Fruit fly (Drosophila melanogaster): ENCODE results near the gene CtsB.

Gene CtsB

dm6 chrX:13748906-13749872, 32.8 kb downstream of the CtsB start (continued):
- TF ChIP-seq Optix (GFP tag; IDR thresholded peaks at IDR 0.05) = no peak
- no peak for TF ChIP-seq CG2129 (GFP tag; IDR thresholded peaks at IDR 0.05; ENCODE audit: partially characterized antibody)
- TF ChIP-seq Bdp1 (GFP tag; optimal IDR thresholded peaks at IDR 0.05) = no peak
- peak; percentile 31 for TF ChIP-seq Mad (GFP tag; optimal IDR thresholded peaks at IDR 0.05)
- peak; percentile 85 for TF ChIP-seq slbo (GFP tag; IDR thresholded peaks at IDR 0.05)
- no peak for TF ChIP-seq cad (GFP tag; optimal IDR thresholded peaks at IDR 0.05)
- TF ChIP-seq peb (GFP tag; IDR thresholded peaks at IDR 0.05) = 0 out of 2 replicates have a peak, but pooled peaks have one; percentile 8
- TF ChIP-seq Xbp1 (GFP tag; optimal IDR thresholded peaks at IDR 0.05) = peak; percentile 42
- TF ChIP-seq Hmx (GFP tag; optimal IDR thresholded peaks at IDR 0.05) = no peak
- peak; percentile 73 for TF ChIP-seq sob (GFP tag; IDR thresholded peaks at IDR 0.05)
- no peak for TF ChIP-seq GATAe (GFP tag; conservative IDR thresholded peaks at IDR 0.05)
- no peak for TF ChIP-seq sima (GFP tag; optimal IDR thresholded peaks at IDR 0.05)
- no peak for TF ChIP-seq gfzf (GFP tag; optimal IDR thresholded peaks at IDR 0.05)
- no peak for TF ChIP-seq hkb (optimal IDR thresholded peaks at IDR 0.05)
- TF ChIP-seq hkb (GFP tag; IDR thresholded peaks at IDR 0.05) = peak; percentile 78
- TF ChIP-seq kay (GFP tag; optimal IDR thresholded peaks at IDR 0.05) = peak; percentile 19
- TF ChIP-seq CG10366 (GFP tag; IDR thresholded peaks at IDR 0.05) = peak; percentile 59
- TF ChIP-seq br (optimal IDR thresholded peaks at IDR 0.05) = no peak
- TF ChIP-seq CG4424 (GFP tag; optimal IDR thresholded peaks at IDR 0.05) = peak; percentile 41
- TF ChIP-seq NC2α (GFP tag; optimal IDR thresholded peaks at IDR 0.05) = no peak
- no peak for TF ChIP-seq CG11398 (GFP tag; optimal IDR thresholded peaks at IDR 0.05)
- TF ChIP-seq Stat92E (GFP tag; optimal IDR thresholded peaks at IDR 0.05) = no peak
- TF ChIP-seq CG12299 (tag; optimal IDR thresholded peaks at IDR 0.05) = no peak
- no peak for TF ChIP-seq Tbp (GFP tag; optimal IDR thresholded peaks at IDR 0.05)
- no peak for TF ChIP-seq CG12236 (GFP tag; optimal IDR thresholded peaks at IDR 0.05)
- TF ChIP-seq HLH3B (GFP tag; IDR thresholded peaks at IDR 0.05) = peak; percentile 78
- peak; percentile 41 for TF ChIP-seq crc (GFP tag; optimal IDR thresholded peaks at IDR 0.05)
- TF ChIP-seq D19B (GFP tag; optimal IDR thresholded peaks at IDR 0.05) = peak; percentile 50
- no peak for TF ChIP-seq CG31365 (tag; optimal IDR thresholded peaks at IDR 0.05)
- TF ChIP-seq dmrt99B (tag; optimal IDR thresholded peaks at IDR 0.05) = peak; percentile 81
- no peak for TF ChIP-seq jing (GFP tag; optimal IDR thresholded peaks at IDR 0.05)
- TF ChIP-seq tgo (GFP tag; IDR thresholded peaks at IDR 0.05) = peak; percentile 83
- peak; percentile 38 for TF ChIP-seq CG14710 (tag; optimal IDR thresholded peaks at IDR 0.05)
- TF ChIP-seq CG1832 (GFP tag; optimal IDR thresholded peaks at IDR 0.05) = no peak
- peak; percentile 28 for TF ChIP-seq gsb-n (tag; optimal IDR thresholded peaks at IDR 0.05)
- TF ChIP-seq CG13287 (GFP tag; IDR thresholded peaks at IDR 0.05; ENCODE audit: partially characterized antibody) = no peak
- peak; percentile 79 for TF ChIP-seq lab (GFP tag; optimal IDR thresholded peaks at IDR 0.05)
- TF ChIP-seq Fer1 (GFP tag; optimal IDR thresholded peaks at IDR 0.05) = peak; percentile 78
- TF ChIP-seq C15 (GFP tag; IDR thresholded peaks at IDR 0.05) = 0 out of 3 replicates have a peak, but pooled peaks have one; percentile 7
- peak; percentile 29 for TF ChIP-seq Asciz (GFP tag; optimal IDR thresholded peaks at IDR 0.05)
- no peak for TF ChIP-seq Opbp (GFP tag; IDR thresholded peaks at IDR 0.05; ENCODE audit: partially characterized antibody)
- no peak for TF ChIP-seq salm (tag; optimal IDR thresholded peaks at IDR 0.05)
- no peak for TF ChIP-seq CG8765 (GFP tag; IDR thresholded peaks at IDR 0.05)
- peak; percentile 50 for TF ChIP-seq CG17328 (GFP tag; IDR thresholded peaks at IDR 0.05)
- TF ChIP-seq mam (GFP tag; optimal IDR thresholded peaks at IDR 0.05) = peak; percentile 26
- no peak for TF ChIP-seq Sin3A (optimal IDR thresholded peaks at IDR 0.05)
- peak; percentile 64 for TF ChIP-seq CG10267 (tag; optimal IDR thresholded peaks at IDR 0.05)
- 0 out of 3 replicates have a peak, but pooled peaks have one; percentile 59 for TF ChIP-seq CG11456 (GFP tag; IDR thresholded peaks at IDR 0.05)
- peak; percentile 29; the same call in 1 of the 2 replicates for TF ChIP-seq sim (GFP tag; IDR thresholded peaks at IDR 0.05)
- TF ChIP-seq sr (GFP tag; IDR thresholded peaks at IDR 0.05) = no peak
